Fruit fly (Drosophila melanogaster): Measurements from ENCODE around the gene CG6125.

CG6125 gene

dm6 chr3R:15447791-15448190, 40.9 kb upstream of the CG6125 start:
- TF ChIP-seq NC2β (GFP tag; optimal IDR thresholded peaks at IDR 0.05): no peak
- TF ChIP-seq CG2875 (GFP tag; optimal IDR thresholded peaks at IDR 0.05): no peak
- TF ChIP-seq sens (GFP tag): peak; percentile 8

DNA sequence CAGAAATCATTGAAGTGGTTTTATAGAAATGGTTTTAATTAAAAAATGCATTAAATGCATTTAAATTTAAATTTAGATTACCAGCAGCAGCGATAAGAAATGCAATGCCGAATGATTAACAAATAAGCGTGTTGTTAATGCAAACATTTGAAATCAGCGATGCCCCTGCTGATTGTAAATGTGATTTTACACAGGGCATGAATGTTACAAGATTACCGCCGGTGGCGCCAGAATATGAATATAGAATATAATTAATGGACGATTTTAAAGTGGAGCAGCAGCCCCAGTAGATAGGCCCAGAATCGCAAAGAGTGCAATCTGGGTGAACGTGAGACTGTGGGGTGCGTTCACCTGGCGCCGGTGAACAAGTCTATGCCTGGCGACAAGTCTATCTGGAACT, 39.3 kb upstream of the CG6125 start:
- TF ChIP-seq CG10267 (tag; optimal IDR thresholded peaks at IDR 0.05): no peak
- TF ChIP-seq Gug (GFP tag; IDR thresholded peaks at IDR 0.05): no peak
- no peak for TF ChIP-seq CG1024 (GFP tag; IDR thresholded peaks at IDR 0.05)
- peak; percentile 31 for TF ChIP-seq Med (GFP tag)
- TF ChIP-seq CG11085 (GFP tag; IDR thresholded peaks at IDR 0.05): no peak
- TF ChIP-seq repo (GFP tag; optimal IDR thresholded peaks at IDR 0.05): no peak
- TF ChIP-seq Sry-δ (GFP tag; optimal IDR thresholded peaks at IDR 0.05): no peak
- TF ChIP-seq hkb (optimal IDR thresholded peaks at IDR 0.05): no peak
- TF ChIP-seq hkb (GFP tag; IDR thresholded peaks at IDR 0.05): no peak
- TF ChIP-seq CG7357 (GFP tag; IDR thresholded peaks at IDR 0.05): no peak

DNA sequence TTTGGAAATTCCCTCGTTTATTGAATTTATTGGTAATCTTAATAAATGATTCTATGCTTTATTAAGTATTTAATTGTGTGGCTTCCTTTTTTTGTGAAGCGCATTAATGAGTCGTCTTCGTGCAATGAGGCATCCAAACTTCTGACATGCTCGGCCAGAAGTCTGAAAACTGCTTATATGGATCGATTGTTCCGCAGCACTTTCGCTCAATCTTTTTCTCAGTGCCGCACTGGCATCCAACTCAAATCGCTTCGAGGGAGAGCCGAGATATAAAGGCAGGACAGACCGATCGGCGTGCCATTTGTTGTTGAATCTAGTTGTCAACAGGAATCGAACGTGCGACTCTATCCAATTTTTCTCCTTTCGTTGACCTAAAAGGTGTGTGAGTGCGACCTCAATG, 32.8 kb upstream of the CG6125 start, which contains the start of gene Act88F:
Gene Act88F (plus strand): TSS at position 301 of the 400 bp plus-strand sequence.
- TF ChIP-seq CG11723 (GFP tag; optimal IDR thresholded peaks at IDR 0.05) (no peak), bowl (GFP tag; IDR thresholded peaks at IDR 0.05) (no peak), shn (GFP tag; optimal IDR thresholded peaks at IDR 0.05) (no peak), ATbp (GFP tag; optimal IDR thresholded peaks at IDR 0.05) (no peak), zfh2 (GFP tag; optimal IDR thresholded peaks at IDR 0.05) (no peak)

DNA sequence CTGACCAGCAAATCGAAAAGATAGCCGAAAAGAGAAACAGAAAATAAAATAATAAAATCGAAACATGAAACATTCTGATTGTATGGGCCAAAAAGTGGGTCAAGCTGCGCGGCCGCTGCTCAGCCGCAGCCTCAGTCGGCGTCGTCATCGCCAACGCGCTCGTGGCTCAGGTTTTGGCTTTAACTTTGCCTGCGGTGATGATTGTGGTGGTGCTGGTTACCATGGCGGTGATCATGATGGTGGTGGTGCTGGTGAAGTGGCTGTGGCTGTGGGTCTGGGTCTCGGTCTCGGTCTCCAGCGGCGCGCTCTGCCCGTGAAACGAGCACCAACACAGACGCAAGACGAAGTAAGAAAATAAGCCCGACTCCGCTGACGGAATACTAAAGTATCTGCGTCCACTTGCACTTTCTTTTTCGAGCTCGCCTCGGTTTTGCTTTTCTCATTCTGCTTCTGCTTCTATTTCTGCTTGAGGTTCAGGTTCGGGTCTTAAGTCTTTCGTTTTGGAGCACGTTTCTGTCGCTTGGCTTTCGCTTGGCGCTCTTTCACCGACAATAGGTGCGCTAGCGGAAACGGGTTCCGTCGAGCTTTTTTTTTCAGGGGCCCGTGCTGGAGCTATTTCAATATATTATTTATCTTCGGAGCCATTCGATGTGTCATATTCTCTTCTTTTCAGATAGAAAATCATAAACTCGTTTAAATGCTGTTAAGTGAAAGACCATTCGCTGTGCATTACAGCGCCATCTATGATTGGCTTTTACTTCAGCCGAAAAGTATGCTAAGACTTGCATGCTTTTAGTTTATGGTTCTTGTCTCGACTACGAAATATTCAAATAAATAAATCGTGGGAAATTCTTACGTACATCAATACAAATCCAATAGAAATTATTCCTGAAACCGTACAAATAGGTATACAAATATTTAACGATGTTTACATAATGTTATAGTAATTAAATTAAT, 30.9 kb upstream of the CG6125 start:
- no peak for TF ChIP-seq hb (GFP tag; IDR thresholded peaks at IDR 0.05; ENCODE audit: partially characterized antibody)
- peak; percentile 28 for TF ChIP-seq trem (tag; optimal IDR thresholded peaks at IDR 0.05)
- TF ChIP-seq caup (GFP tag; optimal IDR thresholded peaks at IDR 0.05; ENCODE audit: severe bottlenecking): no peak
- no peak for TF ChIP-seq Optix (GFP tag; IDR thresholded peaks at IDR 0.05)
- no peak for TF ChIP-seq Sin3A (optimal IDR thresholded peaks at IDR 0.05)
- TF ChIP-seq ase (GFP tag; IDR thresholded peaks at IDR 0.05): no peak
- TF ChIP-seq Atf3 (GFP tag; optimal IDR thresholded peaks at IDR 0.05): no peak
- TF ChIP-seq tio (GFP tag; optimal IDR thresholded peaks at IDR 0.05): no peak
- peak; percentile 10 for TF ChIP-seq HmgZ (tag; optimal IDR thresholded peaks at IDR 0.05)
- TF ChIP-seq exex (tag; optimal IDR thresholded peaks at IDR 0.05): no peak
- no peak for TF ChIP-seq Jarid2 (GFP tag; optimal IDR thresholded peaks at IDR 0.05)
- no peak for TF ChIP-seq gem (tag; optimal IDR thresholded peaks at IDR 0.05)
- no peak for TF ChIP-seq ro (GFP tag; IDR thresholded peaks at IDR 0.05)
- peak; percentile 6 for TF ChIP-seq Abd-B (GFP tag; optimal IDR thresholded peaks at IDR 0.05)
- no peak for TF ChIP-seq CG16779 (GFP tag; IDR thresholded peaks at IDR 0.05)
- TF ChIP-seq onecut (GFP tag; IDR thresholded peaks at IDR 0.05): no peak
- TF ChIP-seq CG7963 (GFP tag; IDR thresholded peaks at IDR 0.05; ENCODE audit: partially characterized antibody): no peak
- no peak for TF ChIP-seq CG5180 (GFP tag; optimal IDR thresholded peaks at IDR 0.05)
- TF ChIP-seq jigr1 (GFP tag; IDR thresholded peaks at IDR 0.05): no peak
- TF ChIP-seq abd-A (tag; optimal IDR thresholded peaks at IDR 0.05): peak; percentile 38
- no peak for TF ChIP-seq tap (tag; optimal IDR thresholded peaks at IDR 0.05)
- TF ChIP-seq Lhr (GFP tag; optimal IDR thresholded peaks at IDR 0.05): peak; percentile 23
- peak; percentile 99 for TF ChIP-seq Blimp-1 (GFP tag; optimal IDR thresholded peaks at IDR 0.05)
- TF ChIP-seq CG15269 (tag; optimal IDR thresholded peaks at IDR 0.05): no peak
- TF ChIP-seq CG17568 (GFP tag; optimal IDR thresholded peaks at IDR 0.05): no peak
- TF ChIP-seq CG12659 (GFP tag; optimal IDR thresholded peaks at IDR 0.05): no peak
- TF ChIP-seq Deaf1 (tag; optimal IDR thresholded peaks at IDR 0.05): peak; percentile 26

All from whole organism, embryonic.